Worm (Caenorhabditis elegans) whole organism, midembryonic: ENCODE measurements around the gene R02E12.4.

Source experiments
- T22C8.4 ChIP-seq: fragments of 200-800 bp; sonication (Bioruptor generic); IDR thresholded peaks from 2 replicates; pipeline ENCODE4 v1.3.6; 2022; ENCODE audit warnings: missing genetic modification characterization, missing compliant biosample characterization
- cog-1 ChIP-seq: sonication (generic microtip); optimal IDR thresholded peaks from 2 replicates; lab custom pipeline; 2016; ENCODE audit warnings: missing genetic modification characterization, missing compliant biosample characterization
- flt-1 ChIP-seq: fragments of 200-800 bp; sonication (Bioruptor generic); IDR thresholded peaks from 2 replicates; pipeline ENCODE4 v1.3.6; 2022; ENCODE audit warnings: missing genetic modification characterization, missing compliant biosample characterization
- klf-2 ChIP-seq: fragments of 200-800 bp; sonication (Bioruptor generic); conservative IDR thresholded peaks from 2 replicates; pipeline ENCODE4 v1.3.6; 2022; ENCODE audit warnings: missing genetic modification reagents, missing genetic modification characterization, missing compliant biosample characterization
- med-1 ChIP-seq: sonication (generic microtip); optimal IDR thresholded peaks from 2 replicates; lab custom pipeline; 2017; ENCODE audit warnings: missing genetic modification characterization, mild to moderate bottlenecking, missing compliant biosample characterization, antibody characterized with exemption, missing genetic modification reagents; ENCODE audit not compliant: insufficient read depth
- ref-1 ChIP-seq: fragments of 200-800 bp; sonication (Bioruptor generic); conservative IDR thresholded peaks from 2 replicates; pipeline ENCODE4 v1.3.6; 2022; ENCODE audit warnings: missing genetic modification reagents, missing genetic modification characterization, missing compliant biosample characterization
- tab-1 ChIP-seq: fragments of 200-800 bp; sonication (Bioruptor generic); IDR thresholded peaks from 2 replicates; pipeline ENCODE4 v1.3.6; 2022; ENCODE audit warnings: missing genetic modification characterization, missing compliant biosample characterization
- ztf-23 ChIP-seq: fragments of 200-800 bp; sonication (Bioruptor generic); IDR thresholded peaks from 2 replicates; pipeline ENCODE4 v1.3.6; 2022; ENCODE audit warnings: missing genetic modification reagents, missing genetic modification characterization, missing compliant biosample characterization
- ztf-29 ChIP-seq: fragments of 200-800 bp; sonication (Bioruptor generic); IDR thresholded peaks from 2 replicates; pipeline ENCODE4 v1.3.6; 2022; ENCODE audit warnings: missing genetic modification reagents, missing genetic modification characterization, missing compliant biosample characterization

The R02E12.4 gene

ce11 chrX:3973534-3973933, 31.6 kb upstream of the R02E12.4 start, which contains the start of gene C16B8.4:
Gene C16B8.4 (minus strand): TSS chrX:3973634.
- no peak for TF ChIP-seq ref-1 (GFP tag; lab: Robert Waterston, UW)
- TF ChIP-seq cog-1, result no peak
- TF ChIP-seq med-1, result no peak
- no peak for TF ChIP-seq tab-1
- no peak for TF ChIP-seq ztf-29 (GFP tag; lab: Robert Waterston, UW)
- no peak for TF ChIP-seq T22C8.4 (GFP tag; lab: Robert Waterston, UW)
- TF ChIP-seq klf-2 (GFP tag; lab: Robert Waterston, UW), result no peak
- TF ChIP-seq ztf-23 (GFP tag; lab: Robert Waterston, UW), result no peak
- no peak for TF ChIP-seq flt-1 (GFP tag; lab: Robert Waterston, UW)

ce11 chrX:3974160-3974559, 31.0 kb upstream of the R02E12.4 start:
- no peak for TF ChIP-seq tab-1
- TF ChIP-seq ref-1 (GFP tag; lab: Robert Waterston, UW), result no peak
- no peak for TF ChIP-seq ztf-23 (GFP tag; lab: Robert Waterston, UW)
- no peak for TF ChIP-seq med-1
- TF ChIP-seq cog-1, result no peak
- no peak for TF ChIP-seq flt-1 (GFP tag; lab: Robert Waterston, UW)

ce11 chrX:3976755-3977154, 28.4 kb upstream of the R02E12.4 start:
- TF ChIP-seq med-1 (no peak), flt-1 (GFP tag; lab: Robert Waterston, UW) (no peak), cog-1 (no peak), ztf-29 (GFP tag; lab: Robert Waterston, UW) (no peak), T22C8.4 (GFP tag; lab: Robert Waterston, UW) (no peak), tab-1 (no peak), ref-1 (GFP tag; lab: Robert Waterston, UW) (no peak), ztf-23 (GFP tag; lab: Robert Waterston, UW) (no peak), klf-2 (GFP tag; lab: Robert Waterston, UW) (no peak)

- TF ChIP-seq tab-1 (no peak), klf-2 (GFP tag; lab: Robert Waterston, UW) (no peak), med-1 (no peak), ztf-29 (GFP tag; lab: Robert Waterston, UW) (no peak), ref-1 (GFP tag; lab: Robert Waterston, UW) (no peak), cog-1 (no peak), flt-1 (GFP tag; lab: Robert Waterston, UW) (no peak), T22C8.4 (GFP tag; lab: Robert Waterston, UW) (no peak)
Measured at ce11 chrX:3977271-3977670, 27.8 kb upstream of the R02E12.4 start.

- TF ChIP-seq ztf-23 (GFP tag; lab: Robert Waterston, UW), result no peak
- TF ChIP-seq klf-2 (GFP tag; lab: Robert Waterston, UW), result no peak
- TF ChIP-seq ref-1 (GFP tag; lab: Robert Waterston, UW), result no peak
- no peak for TF ChIP-seq T22C8.4 (GFP tag; lab: Robert Waterston, UW)
- TF ChIP-seq ztf-29 (GFP tag; lab: Robert Waterston, UW), result no peak
- no peak for TF ChIP-seq tab-1
- no peak for TF ChIP-seq flt-1 (GFP tag; lab: Robert Waterston, UW)
- TF ChIP-seq cog-1, result no peak
- TF ChIP-seq med-1, result no peak
Measured at ce11 chrX:3979146-3979545, 26.0 kb upstream of the R02E12.4 start.

- no peak for TF ChIP-seq tab-1
- no peak for TF ChIP-seq cog-1
- no peak for TF ChIP-seq ztf-29 (GFP tag; lab: Robert Waterston, UW)
Measured at ce11 chrX:3982370-3982769, 22.7 kb upstream of the R02E12.4 start.

ce11 chrX:3988575-3988974, 16.5 kb upstream of the R02E12.4 start:
- TF ChIP-seq flt-1 (GFP tag; lab: Robert Waterston, UW) (no peak), ztf-29 (GFP tag; lab: Robert Waterston, UW) (no peak), med-1 (no peak), ref-1 (GFP tag; lab: Robert Waterston, UW) (no peak), ztf-23 (GFP tag; lab: Robert Waterston, UW) (no peak), cog-1 (no peak), T22C8.4 (GFP tag; lab: Robert Waterston, UW) (no peak), tab-1 (no peak), klf-2 (GFP tag; lab: Robert Waterston, UW) (no peak)

ce11 chrX:3990495-3990894, 14.6 kb upstream of the R02E12.4 start:
- TF ChIP-seq med-1 (no peak), ztf-23 (GFP tag; lab: Robert Waterston, UW) (no peak), T22C8.4 (GFP tag; lab: Robert Waterston, UW) (no peak), flt-1 (GFP tag; lab: Robert Waterston, UW) (no peak), tab-1 (no peak), klf-2 (GFP tag; lab: Robert Waterston, UW) (no peak), ztf-29 (GFP tag; lab: Robert Waterston, UW) (no peak), ref-1 (GFP tag; lab: Robert Waterston, UW) (no peak), cog-1 (no peak)

ce11 chrX:3990941-3991340, 14.2 kb upstream of the R02E12.4 start:
- TF ChIP-seq T22C8.4 (GFP tag; lab: Robert Waterston, UW) (no peak), tab-1 (no peak), ztf-29 (GFP tag; lab: Robert Waterston, UW) (no peak), ref-1 (GFP tag; lab: Robert Waterston, UW) (no peak), ztf-23 (GFP tag; lab: Robert Waterston, UW) (no peak), cog-1 (no peak), klf-2 (GFP tag; lab: Robert Waterston, UW) (no peak), med-1 (no peak), flt-1 (GFP tag; lab: Robert Waterston, UW) (no peak)

- TF ChIP-seq ztf-29 (GFP tag; lab: Robert Waterston, UW) (no peak), cog-1 (no peak), T22C8.4 (GFP tag; lab: Robert Waterston, UW) (no peak), ref-1 (GFP tag; lab: Robert Waterston, UW) (no peak), tab-1 (no peak), ztf-23 (GFP tag; lab: Robert Waterston, UW) (no peak), med-1 (no peak), flt-1 (GFP tag; lab: Robert Waterston, UW) (no peak), klf-2 (GFP tag; lab: Robert Waterston, UW) (no peak)
Measured at ce11 chrX:3991652-3992051, 13.5 kb upstream of the R02E12.4 start.
